Worm (Caenorhabditis elegans) whole organism, early embryonic: ENCODE results near the gene glc-4.

Source experiments
- B0310.2 ChIP-seq: sonication (generic microtip); optimal IDR thresholded peaks from 2 replicates; lab custom pipeline; 2016; ENCODE audit warnings: mild to moderate bottlenecking, missing genetic modification characterization, missing compliant biosample characterization
- F13C5.2 ChIP-seq: sonication (generic microtip); optimal IDR thresholded peaks from 2 replicates; lab custom pipeline; 2017; ENCODE audit warnings: mild to moderate bottlenecking, missing genetic modification characterization, inconsistent platforms, missing compliant biosample characterization
- aly-1 ChIP-seq: sonication (generic microtip); optimal IDR thresholded peaks from 2 replicates; lab custom pipeline; 2016; ENCODE audit warnings: missing genetic modification characterization, missing compliant biosample characterization
- ama-1 ChIP-seq: fragments of 150-350 bp; optimal IDR thresholded peaks from 2 replicates; lab custom pipeline; 2014
- ceh-13 ChIP-seq: fragments of 200-800 bp; sonication (Bioruptor generic); optimal IDR thresholded peaks from 2 replicates; lab custom pipeline; 2018; ENCODE audit warnings: mild to moderate bottlenecking, missing genetic modification characterization, missing compliant biosample characterization
- ceh-36 ChIP-seq: sonication (generic microtip); optimal IDR thresholded peaks from 2 replicates; lab custom pipeline; 2016; ENCODE audit warnings: missing genetic modification characterization, inconsistent platforms, missing compliant biosample characterization
- ets-7 ChIP-seq: sonication (generic microtip); optimal IDR thresholded peaks from 2 replicates; lab custom pipeline; 2016; ENCODE audit warnings: missing genotype, missing genetic modification characterization, missing compliant biosample characterization
- flt-1 ChIP-seq: fragments of 200-800 bp; sonication (Bioruptor generic); IDR thresholded peaks from 2 replicates; pipeline ENCODE4 v1.3.6; 2022; ENCODE audit warnings: missing genetic modification characterization, missing compliant biosample characterization
- hmbx-1 ChIP-seq: sonication (generic microtip); optimal IDR thresholded peaks from 2 replicates; lab custom pipeline; 2016; ENCODE audit warnings: mild to moderate bottlenecking, missing genetic modification characterization, missing compliant biosample characterization
- hmg-4 ChIP-seq: fragments of 200-800 bp; sonication (Bioruptor generic); optimal IDR thresholded peaks from 2 replicates; lab custom pipeline; 2018; ENCODE audit warnings: mild to moderate bottlenecking, missing genetic modification characterization, missing compliant biosample characterization
- hnd-1 ChIP-seq: sonication (generic microtip); optimal IDR thresholded peaks from 2 replicates; lab custom pipeline; 2016; ENCODE audit warnings: missing genetic modification characterization, missing compliant biosample characterization
- pes-1 ChIP-seq: fragments of 200-800 bp; sonication (Bioruptor generic); IDR thresholded peaks from 2 replicates; pipeline ENCODE4 v1.3.6; 2022; ENCODE audit warnings: missing genetic modification reagents, missing genetic modification characterization, missing compliant biosample characterization
- scrt-1 ChIP-seq: fragments of 200-800 bp; sonication (Bioruptor generic); IDR thresholded peaks from 2 replicates; pipeline ENCODE4 v1.3.6; 2022; ENCODE audit warnings: missing genetic modification characterization, missing compliant biosample characterization
- sea-1 ChIP-seq: fragments of 200-800 bp; sonication (Bioruptor generic); conservative IDR thresholded peaks from 2 replicates; pipeline ENCODE4 v1.3.6; 2022; ENCODE audit warnings: missing genetic modification characterization, missing compliant biosample characterization
- tbx-11 ChIP-seq: fragments of 200-800 bp; sonication (Bioruptor generic); IDR thresholded peaks from 2 replicates; pipeline ENCODE4 v1.3.6; 2022; ENCODE audit warnings: missing genetic modification characterization, missing compliant biosample characterization
- tbx-37 ChIP-seq: fragments of 200-800 bp; sonication (Bioruptor generic); conservative IDR thresholded peaks from 2 replicates; pipeline ENCODE4 v1.3.6; 2022; ENCODE audit warnings: missing genetic modification reagents, missing genetic modification characterization, missing compliant biosample characterization
- tra-4 ChIP-seq: sonication (generic microtip); optimal IDR thresholded peaks from 2 replicates; lab custom pipeline; 2017; ENCODE audit warnings: missing genetic modification characterization, missing compliant biosample characterization

Gene glc-4

ce11 chrII:7171305-7171998 is 3.3 kb downstream of the glc-4 start, which contains the start of gene dyf-13:
Gene dyf-13, minus strand, starts transcription at chrII:7171355.
- TF ChIP-seq scrt-1 (GFP tag; lab: Robert Waterston, UW): no peak
- no peak for TF ChIP-seq pes-1 (GFP tag; lab: Robert Waterston, UW)
- no peak for TF ChIP-seq flt-1
- no peak for TF ChIP-seq hmbx-1 (tag; lab: Kevin White, UChicago)
- TF ChIP-seq hmg-4 (GFP tag; lab: Kevin White, UChicago): no peak
- TF ChIP-seq hnd-1 (tag; lab: Kevin White, UChicago): no peak
- no peak for TF ChIP-seq sea-1
- no peak for TF ChIP-seq ceh-36
- no peak for TF ChIP-seq aly-1 (tag; lab: Kevin White, UChicago)
- TF ChIP-seq ets-7 (tag; lab: Kevin White, UChicago): no peak
- no peak for TF ChIP-seq tbx-37

ce11 chrII:7168712-7169111 is 6.0 kb downstream of the glc-4 start, which contains the start of gene col-36:
Gene col-36, minus strand, starts transcription at chrII:7168812.
- TF ChIP-seq tra-4 (tag; lab: Kevin White, UChicago) (no peak), tbx-11 (GFP tag; lab: Robert Waterston, UW) (no peak), ceh-13 (GFP tag; lab: Kevin White, UChicago) (no peak), B0310.2 (tag; lab: Kevin White, UChicago) (no peak), sea-1 (no peak), ets-7 (tag; lab: Kevin White, UChicago) (no peak)

- TF ChIP-seq tbx-11 (GFP tag; lab: Robert Waterston, UW): no peak
- no peak for TF ChIP-seq scrt-1 (GFP tag; lab: Robert Waterston, UW)
- TF ChIP-seq flt-1: no peak
- TF ChIP-seq tbx-37: no peak
- TF ChIP-seq ceh-13 (GFP tag; lab: Kevin White, UChicago): no peak
- no peak for TF ChIP-seq tra-4 (tag; lab: Kevin White, UChicago)
- no peak for TF ChIP-seq ama-1 (lab: Kevin White, UChicago)
- no peak for TF ChIP-seq ceh-36
- TF ChIP-seq F13C5.2 (tag; lab: Kevin White, UChicago): no peak
- no peak for TF ChIP-seq sea-1
- TF ChIP-seq hmg-4 (GFP tag; lab: Kevin White, UChicago): no peak
- TF ChIP-seq hnd-1 (tag; lab: Kevin White, UChicago): no peak
- TF ChIP-seq B0310.2 (tag; lab: Kevin White, UChicago): no peak
- no peak for TF ChIP-seq aly-1 (tag; lab: Kevin White, UChicago)
- TF ChIP-seq pes-1 (GFP tag; lab: Robert Waterston, UW): no peak
- TF ChIP-seq hmbx-1 (tag; lab: Kevin White, UChicago): no peak
Observed at ce11 chrII:7166768-7167167, 8.0 kb downstream of the glc-4 start.

- TF ChIP-seq F13C5.2 (tag; lab: Kevin White, UChicago): no peak
- TF ChIP-seq ceh-13 (GFP tag; lab: Kevin White, UChicago): no peak
- no peak for TF ChIP-seq pes-1 (GFP tag; lab: Robert Waterston, UW)
- no peak for TF ChIP-seq hmg-4 (GFP tag; lab: Kevin White, UChicago)
- no peak for TF ChIP-seq tra-4 (tag; lab: Kevin White, UChicago)
- TF ChIP-seq sea-1: no peak
- no peak for TF ChIP-seq B0310.2 (tag; lab: Kevin White, UChicago)
- no peak for TF ChIP-seq ceh-36
- no peak for TF ChIP-seq ets-7 (tag; lab: Kevin White, UChicago)
- TF ChIP-seq ama-1 (lab: Kevin White, UChicago): no peak
- no peak for TF ChIP-seq hnd-1 (tag; lab: Kevin White, UChicago)
- no peak for TF ChIP-seq flt-1
- no peak for TF ChIP-seq tbx-37
- TF ChIP-seq aly-1 (tag; lab: Kevin White, UChicago): no peak
- TF ChIP-seq hmbx-1 (tag; lab: Kevin White, UChicago): no peak
- no peak for TF ChIP-seq tbx-11 (GFP tag; lab: Robert Waterston, UW)
- no peak for TF ChIP-seq scrt-1 (GFP tag; lab: Robert Waterston, UW)
Observed at ce11 chrII:7165749-7166148, 9.0 kb downstream of the glc-4 start, which contains the start of gene mfsd-13.2. Gene mfsd-13.2, minus strand, starts transcription at chrII:7165849.

ce11 chrII:7161512-7161911 is 13.2 kb downstream of the glc-4 start, which contains the start of gene C27H5.12:
Gene C27H5.12, minus strand, starts transcription at chrII:7161612.
- no peak for TF ChIP-seq hmg-4 (GFP tag; lab: Kevin White, UChicago)
- no peak for TF ChIP-seq aly-1 (tag; lab: Kevin White, UChicago)
- no peak for TF ChIP-seq pes-1 (GFP tag; lab: Robert Waterston, UW)
- no peak for TF ChIP-seq ama-1 (lab: Kevin White, UChicago)
- no peak for TF ChIP-seq flt-1
- TF ChIP-seq F13C5.2 (tag; lab: Kevin White, UChicago): no peak
- no peak for TF ChIP-seq ceh-13 (GFP tag; lab: Kevin White, UChicago)
- no peak for TF ChIP-seq hnd-1 (tag; lab: Kevin White, UChicago)
- TF ChIP-seq tbx-11 (GFP tag; lab: Robert Waterston, UW): no peak
- TF ChIP-seq B0310.2 (tag; lab: Kevin White, UChicago): no peak
- TF ChIP-seq hmbx-1 (tag; lab: Kevin White, UChicago): no peak
- TF ChIP-seq sea-1: no peak
- no peak for TF ChIP-seq tbx-37
- TF ChIP-seq ceh-36: no peak

ce11 chrII:7157415-7157814 is 17.3 kb downstream of the glc-4 start:
- no peak for TF ChIP-seq F13C5.2 (tag; lab: Kevin White, UChicago)
- TF ChIP-seq tbx-37: no peak
- TF ChIP-seq ceh-36: no peak
- TF ChIP-seq ets-7 (tag; lab: Kevin White, UChicago): no peak
- TF ChIP-seq hmbx-1 (tag; lab: Kevin White, UChicago): no peak
- no peak for TF ChIP-seq flt-1
- TF ChIP-seq tbx-11 (GFP tag; lab: Robert Waterston, UW): no peak
- TF ChIP-seq pes-1 (GFP tag; lab: Robert Waterston, UW): no peak
- TF ChIP-seq hnd-1 (tag; lab: Kevin White, UChicago): no peak
- no peak for TF ChIP-seq aly-1 (tag; lab: Kevin White, UChicago)
- TF ChIP-seq ceh-13 (GFP tag; lab: Kevin White, UChicago): no peak
- no peak for TF ChIP-seq scrt-1 (GFP tag; lab: Robert Waterston, UW)

ce11 chrII:7155392-7155791 is 19.4 kb downstream of the glc-4 start, which contains the start of gene C27H5.2:
Gene C27H5.2, plus strand, starts transcription at chrII:7155581.
- TF ChIP-seq ceh-13 (GFP tag; lab: Kevin White, UChicago): no peak
